Fruit fly (Drosophila melanogaster): ENCODE results near the gene snRNP-U1-C.

The snRNP-U1-C gene

dm6 chr3R:19014742-19015422, 31.4 kb upstream of the snRNP-U1-C start (continued):
- TF ChIP-seq CG9797 (GFP tag; optimal IDR thresholded peaks at IDR 0.05), result no peak
- TF ChIP-seq Side (GFP tag; optimal IDR thresholded peaks at IDR 0.05), result no peak
- TF ChIP-seq trem (tag; optimal IDR thresholded peaks at IDR 0.05), result peak; percentile 48
- TF ChIP-seq fd3F (GFP tag; optimal IDR thresholded peaks at IDR 0.05), result no peak
- TF ChIP-seq Rfx (GFP tag; IDR thresholded peaks at IDR 0.05), result 0 out of 2 replicates have a peak, but pooled peaks have one; percentile 14
- TF ChIP-seq tll (GFP tag; optimal IDR thresholded peaks at IDR 0.05), result no peak
- TF ChIP-seq CG32532 (GFP tag; IDR thresholded peaks at IDR 0.05), result no peak
- TF ChIP-seq CG6765 (GFP tag; optimal IDR thresholded peaks at IDR 0.05), result no peak
- no peak for TF ChIP-seq pho (GFP tag; optimal IDR thresholded peaks at IDR 0.05)
- TF ChIP-seq CG34422 (GFP tag; IDR thresholded peaks at IDR 0.05), result 0 out of 3 replicates have a peak, but pooled peaks have one; percentile 11
- TF ChIP-seq gcm2 (GFP tag; optimal IDR thresholded peaks at IDR 0.05), result no peak
- TF ChIP-seq CG6813 (GFP tag; optimal IDR thresholded peaks at IDR 0.05), result no peak
- no peak for TF ChIP-seq Optix (GFP tag; IDR thresholded peaks at IDR 0.05)
- no peak for TF ChIP-seq TFAM (GFP tag; optimal IDR thresholded peaks at IDR 0.05)
- no peak for TF ChIP-seq sug (tag; optimal IDR thresholded peaks at IDR 0.05)
- TF ChIP-seq zen2 (GFP tag; IDR thresholded peaks at IDR 0.05; ENCODE audit: partially characterized antibody), result no peak
- TF ChIP-seq CG6791 (GFP tag; IDR thresholded peaks at IDR 0.05; ENCODE audit: partially characterized antibody), result no peak
- TF ChIP-seq CG10274 (GFP tag; optimal IDR thresholded peaks at IDR 0.05), result no peak
- TF ChIP-seq Dref (GFP tag; IDR thresholded peaks at IDR 0.05), result no peak
- TF ChIP-seq CG4282 (GFP tag; optimal IDR thresholded peaks at IDR 0.05), result no peak
- TF ChIP-seq Eip74EF (GFP tag; optimal IDR thresholded peaks at IDR 0.05), result peak in 1 of 2 experiments; percentile 70
- no peak for TF ChIP-seq BtbVII (GFP tag; optimal IDR thresholded peaks at IDR 0.05)
- no peak for TF ChIP-seq CG42726 (GFP tag; IDR thresholded peaks at IDR 0.05; ENCODE audit: partially characterized antibody)
- no peak for TF ChIP-seq nom (GFP tag; optimal IDR thresholded peaks at IDR 0.05)
- peak; percentile 72 for TF ChIP-seq CG18262 (tag; optimal IDR thresholded peaks at IDR 0.05)
- peak; percentile 44 for TF ChIP-seq Spps (tag; optimal IDR thresholded peaks at IDR 0.05)
- no peak for TF ChIP-seq pnt (GFP tag; optimal IDR thresholded peaks at IDR 0.05)
- peak; percentile 71 for TF ChIP-seq CG17359 (tag; optimal IDR thresholded peaks at IDR 0.05)
- peak in 1 of 2 experiments; percentile 31 for TF ChIP-seq Hr51 (GFP tag; optimal IDR thresholded peaks at IDR 0.05)
- TF ChIP-seq Hsf (GFP tag; optimal IDR thresholded peaks at IDR 0.05), result no peak
- TF ChIP-seq kay (GFP tag; optimal IDR thresholded peaks at IDR 0.05), result no peak
- TF ChIP-seq CG12391 (tag; optimal IDR thresholded peaks at IDR 0.05), result peak; percentile 66
- no peak for TF ChIP-seq CHES-1-like (GFP tag; optimal IDR thresholded peaks at IDR 0.05)
- TF ChIP-seq Antp (GFP tag; optimal IDR thresholded peaks at IDR 0.05), result no peak
- TF ChIP-seq CG13424 (tag; optimal IDR thresholded peaks at IDR 0.05), result peak; percentile 50
- no peak for TF ChIP-seq CG10654 (GFP tag; optimal IDR thresholded peaks at IDR 0.05)
- no peak for TF ChIP-seq CG15479 (GFP tag; optimal IDR thresholded peaks at IDR 0.05)
- TF ChIP-seq GATAe (GFP tag; conservative IDR thresholded peaks at IDR 0.05), result no peak
- TF ChIP-seq ato (GFP tag; IDR thresholded peaks at IDR 0.05; ENCODE audit: partially characterized antibody), result no peak
- no peak for TF ChIP-seq nau (GFP tag; optimal IDR thresholded peaks at IDR 0.05)
- no peak for TF ChIP-seq Hmx (GFP tag; optimal IDR thresholded peaks at IDR 0.05)
- no peak for TF ChIP-seq Med (GFP tag)
- TF ChIP-seq CG9609 (GFP tag; optimal IDR thresholded peaks at IDR 0.05), result no peak
- peak; percentile 37 for TF ChIP-seq PHDP (tag; optimal IDR thresholded peaks at IDR 0.05)
- TF ChIP-seq CG6254 (GFP tag; optimal IDR thresholded peaks at IDR 0.05), result peak; percentile 59
- no peak for TF ChIP-seq p53 (GFP tag; optimal IDR thresholded peaks at IDR 0.05)
- TF ChIP-seq Ada2b (GFP tag; IDR thresholded peaks at IDR 0.05), result peak; percentile 8; the same call in 1 of the 2 replicates
- no peak for TF ChIP-seq tx (GFP tag; optimal IDR thresholded peaks at IDR 0.05)
- no peak for TF ChIP-seq tio (GFP tag; optimal IDR thresholded peaks at IDR 0.05)

All from whole organism, embryonic.